Worm (Caenorhabditis elegans) whole organism, L2 larva: ENCODE data around the gene F23D12.3.

ENCODE experiments used
- ceh-16 ChIP-seq: fragments of 150-350 bp; optimal IDR thresholded peaks from 2 replicates; lab custom pipeline; 2014; ENCODE audit warnings: missing biosample characterization, missing genetic modification characterization
- nhr-11 ChIP-seq: fragments of 150-350 bp; optimal IDR thresholded peaks from 2 replicates; lab custom pipeline; 2014; ENCODE audit warnings: missing biosample characterization, missing genetic modification characterization
- nhr-12 ChIP-seq: fragments of 150-350 bp; optimal IDR thresholded peaks from 2 replicates; lab custom pipeline; 2014; ENCODE audit warnings: missing biosample characterization, missing genetic modification characterization
- nhr-23 ChIP-seq: fragments of 150-350 bp; optimal IDR thresholded peaks from 2 replicates; lab custom pipeline; 2014; ENCODE audit warnings: missing biosample characterization, missing genetic modification reagents, missing genetic modification characterization
- nhr-237 ChIP-seq: fragments of 150-350 bp; optimal IDR thresholded peaks from 2 replicates; lab custom pipeline; 2014; ENCODE audit warnings: missing biosample characterization, missing genetic modification characterization

ce11 chrX:14444701-14445100 is 2.3 kb downstream of the F23D12.3 start, which contains the start of gene F23D12.4:
- TF ChIP-seq ceh-16 (tag; lab: Kevin White, UChicago) (no peak), nhr-237 (no peak), nhr-12 (tag; lab: Kevin White, UChicago) (no peak), nhr-23 (no peak), nhr-11 (tag; lab: Kevin White, UChicago) (no peak)
